Fruit fly (Drosophila melanogaster): ENCODE measurements around the gene CG13786.

The CG13786 gene

DNA sequence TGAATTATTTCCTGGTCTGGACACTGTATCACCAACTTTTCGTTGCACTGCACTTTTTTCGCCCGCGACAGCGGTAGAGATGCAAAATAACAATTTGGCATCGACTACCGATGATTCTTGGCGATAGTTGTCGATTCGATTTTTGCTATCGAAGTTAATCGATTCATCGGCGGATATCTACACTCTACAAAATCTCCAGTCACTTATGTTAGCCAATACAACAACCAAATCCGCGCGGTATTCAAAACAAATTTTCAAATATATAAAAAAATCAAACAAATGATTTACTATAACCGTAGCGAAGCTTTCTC lies 48.7 kb downstream of the CG13786 start, which contains the start of gene CG4502:
TSS of gene CG4502 (minus strand) at position 93 of the 311 bp plus-strand sequence.
- no peak; the same call in 2 of the 3 replicates for TF ChIP-seq CG8119 (GFP tag; IDR thresholded peaks at IDR 0.05)
- no peak for TF ChIP-seq Hr4 (GFP tag; optimal IDR thresholded peaks at IDR 0.05)
- TF ChIP-seq OdsH (GFP tag; optimal IDR thresholded peaks at IDR 0.05), result no peak
- no peak for TF ChIP-seq CG10669 (GFP tag; optimal IDR thresholded peaks at IDR 0.05)
- peak; percentile 17 for TF ChIP-seq CG31627 (GFP tag; optimal IDR thresholded peaks at IDR 0.05)
- no peak for TF ChIP-seq Lpt (GFP tag; optimal IDR thresholded peaks at IDR 0.05)
- no peak for TF ChIP-seq salr (GFP tag; optimal IDR thresholded peaks at IDR 0.05)
- TF ChIP-seq CG16779 (tag; optimal IDR thresholded peaks at IDR 0.05), result no peak
- TF ChIP-seq Sox102F (GFP tag; optimal IDR thresholded peaks at IDR 0.05), result peak; percentile 56
- peak; percentile 13 for TF ChIP-seq CG3919 (GFP tag; optimal IDR thresholded peaks at IDR 0.05)
- no peak for TF ChIP-seq CG6854 (GFP tag; optimal IDR thresholded peaks at IDR 0.05)
- peak; percentile 17 for TF ChIP-seq cyc (GFP tag; optimal IDR thresholded peaks at IDR 0.05)
- TF ChIP-seq Ets96B (tag; optimal IDR thresholded peaks at IDR 0.05), result no peak
- no peak for TF ChIP-seq Hr39 (GFP tag; optimal IDR thresholded peaks at IDR 0.05)
- no peak for TF ChIP-seq CG15336 (GFP tag; IDR thresholded peaks at IDR 0.05)
- TF ChIP-seq dsx (GFP tag; optimal IDR thresholded peaks at IDR 0.05; ENCODE audit: poor library complexity, severe bottlenecking), result peak; percentile 15
- TF ChIP-seq ss (GFP tag; optimal IDR thresholded peaks at IDR 0.05), result peak in 1 of 2 experiments; percentile 2
- TF ChIP-seq CG8632 (GFP tag; optimal IDR thresholded peaks at IDR 0.05), result no peak
- no peak for TF ChIP-seq net (GFP tag; optimal IDR thresholded peaks at IDR 0.05)
- peak; percentile 28 for TF ChIP-seq lz (GFP tag; optimal IDR thresholded peaks at IDR 0.05)
- no peak for TF ChIP-seq CG6276 (GFP tag; optimal IDR thresholded peaks at IDR 0.05)
- TF ChIP-seq CG32006 (GFP tag; optimal IDR thresholded peaks at IDR 0.05), result no peak
- TF ChIP-seq vri (GFP tag; optimal IDR thresholded peaks at IDR 0.05), result no peak
- TF ChIP-seq spab (GFP tag; optimal IDR thresholded peaks at IDR 0.05), result no peak
- TF ChIP-seq CG6163 (GFP tag; IDR thresholded peaks at IDR 0.05), result no peak
- TF ChIP-seq dac (GFP tag; optimal IDR thresholded peaks at IDR 0.05), result no peak
- no peak for TF ChIP-seq fd85E (GFP tag; optimal IDR thresholded peaks at IDR 0.05)
- TF ChIP-seq Eip78C (GFP tag), result peak; percentile 59
- TF ChIP-seq Gug (GFP tag; IDR thresholded peaks at IDR 0.05), result no peak
- peak; percentile 22 for TF ChIP-seq Met (GFP tag; optimal IDR thresholded peaks at IDR 0.05)
- TF ChIP-seq CG7368 (GFP tag; optimal IDR thresholded peaks at IDR 0.05), result no peak
- TF ChIP-seq CG11902 (GFP tag; optimal IDR thresholded peaks at IDR 0.05), result no peak
- no peak for TF ChIP-seq CG4318 (GFP tag; optimal IDR thresholded peaks at IDR 0.05)
- TF ChIP-seq CG34406 (GFP tag; optimal IDR thresholded peaks at IDR 0.05), result no peak
- TF ChIP-seq CG10631 (GFP tag; optimal IDR thresholded peaks at IDR 0.05), result no peak
- TF ChIP-seq Ets21C (GFP tag; optimal IDR thresholded peaks at IDR 0.05), result no peak
- 0 out of 3 replicates have a peak, but pooled peaks have one; percentile 20 for TF ChIP-seq eg (GFP tag; IDR thresholded peaks at IDR 0.05)
- TF ChIP-seq topi (GFP tag; optimal IDR thresholded peaks at IDR 0.05), result no peak
- no peak for TF ChIP-seq achi (GFP tag; optimal IDR thresholded peaks at IDR 0.05)
- TF ChIP-seq CG11294 (GFP tag; IDR thresholded peaks at IDR 0.05), result no peak
- TF ChIP-seq Sox14 (GFP tag; optimal IDR thresholded peaks at IDR 0.05), result peak; percentile 51
- peak; percentile 67 for TF ChIP-seq svp (GFP tag)
- TF ChIP-seq CG9139 (GFP tag; optimal IDR thresholded peaks at IDR 0.05), result no peak
- no peak for TF ChIP-seq CG8319 (GFP tag; optimal IDR thresholded peaks at IDR 0.05)
- no peak for TF ChIP-seq Eip93F (GFP tag; optimal IDR thresholded peaks at IDR 0.05)
- peak; percentile 38 for TF ChIP-seq esn (GFP tag; optimal IDR thresholded peaks at IDR 0.05)
- no peak for TF ChIP-seq fd59A (GFP tag; optimal IDR thresholded peaks at IDR 0.05)
- TF ChIP-seq pdm3 (GFP tag; optimal IDR thresholded peaks at IDR 0.05), result no peak
- no peak for TF ChIP-seq CG6792 (GFP tag; optimal IDR thresholded peaks at IDR 0.05)
- no peak for TF ChIP-seq Smox (GFP tag; optimal IDR thresholded peaks at IDR 0.05)
- no peak for TF ChIP-seq CG3032 (tag; optimal IDR thresholded peaks at IDR 0.05)
- no peak for TF ChIP-seq Hr38 (GFP tag; optimal IDR thresholded peaks at IDR 0.05)
- TF ChIP-seq Blimp-1 (GFP tag; optimal IDR thresholded peaks at IDR 0.05), result no peak
- TF ChIP-seq acj6 (GFP tag; optimal IDR thresholded peaks at IDR 0.05), result no peak

Measured in whole organism, prepupa.